Worm (Caenorhabditis elegans): ENCODE results near the gene npr-16.
A peak's percentile ranks its signal among the peaks of the same experiment; 100 is the strongest.

Gene npr-16

DNA sequence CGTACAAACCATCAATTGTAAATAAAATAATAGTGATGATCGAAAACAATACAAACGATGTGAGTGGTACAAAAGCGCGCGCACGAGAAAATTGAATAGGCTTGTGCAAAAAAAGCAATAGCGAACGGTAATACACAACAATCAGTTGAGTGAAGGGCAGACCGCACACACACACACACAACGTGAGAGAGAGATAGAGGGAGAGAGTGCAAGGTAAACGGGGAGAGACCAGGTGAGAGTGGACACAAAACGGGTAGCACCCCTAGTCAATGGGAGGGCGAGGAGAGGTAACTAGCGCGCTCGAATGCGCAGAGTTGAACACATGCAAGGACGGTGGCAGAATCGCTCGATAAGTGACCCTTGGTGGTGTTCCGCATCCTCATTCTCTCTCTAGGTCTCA is 46.4 kb upstream of the npr-16 start (continued):
- no peak for TF ChIP-seq lin-13 (GFP tag; optimal IDR thresholded peaks at IDR 0.05)
- no peak for TF ChIP-seq spr-1 (tag; optimal IDR thresholded peaks at IDR 0.05)
- TF ChIP-seq F10B5.3 (tag; optimal IDR thresholded peaks at IDR 0.05), result peak; percentile 4
- TF ChIP-seq rbr-2 (tag; optimal IDR thresholded peaks at IDR 0.05), result peak; percentile 30
- no peak for TF ChIP-seq lin-38 (GFP tag; IDR thresholded peaks at IDR 0.05)
- no peak for TF ChIP-seq nhr-25 (tag; optimal IDR thresholded peaks at IDR 0.05; ENCODE audit: borderline replicate concordance, insufficient read depth)
- TF ChIP-seq T20F7.1 (GFP tag; optimal IDR thresholded peaks at IDR 0.05), result no peak
- peak; percentile 34 for TF ChIP-seq pqm-1 (tag; optimal IDR thresholded peaks at IDR 0.05)
- no peak for TF ChIP-seq unc-39 (tag; optimal IDR thresholded peaks at IDR 0.05)
- peak; percentile 2 for TF ChIP-seq nhr-102 (tag; optimal IDR thresholded peaks at IDR 0.05)
- TF ChIP-seq dmd-8 (GFP tag; IDR thresholded peaks at IDR 0.05), result no peak
- peak; percentile 87 for TF ChIP-seq nhr-28 (tag; optimal IDR thresholded peaks at IDR 0.05)
- peak; percentile 60 for TF ChIP-seq mxl-3 (GFP tag; optimal IDR thresholded peaks at IDR 0.05)
- TF ChIP-seq hif-1 (tag; optimal IDR thresholded peaks at IDR 0.05), result peak in 1 of 2 experiments; percentile 4
- no peak for TF ChIP-seq Y5F2A.4 (GFP tag; optimal IDR thresholded peaks at IDR 0.05)
- TF ChIP-seq nhr-42 (GFP tag; IDR thresholded peaks at IDR 0.05), result no peak
- no peak for TF ChIP-seq gei-8 (GFP tag; optimal IDR thresholded peaks at IDR 0.05)
- peak; percentile 55 for TF ChIP-seq nhr-6 (tag; optimal IDR thresholded peaks at IDR 0.05)
- TF ChIP-seq Y75B8A.6 (GFP tag; IDR thresholded peaks at IDR 0.05), result no peak
- TF ChIP-seq dpl-1 (GFP tag; optimal IDR thresholded peaks at IDR 0.05), result no peak
- TF ChIP-seq set-16 (GFP tag; IDR thresholded peaks at IDR 0.05), result peak; percentile 53
- TF ChIP-seq ztf-11 (tag; optimal IDR thresholded peaks at IDR 0.05), result no peak
- TF ChIP-seq nhr-10 (tag; optimal IDR thresholded peaks at IDR 0.05), result no peak
- TF ChIP-seq skn-1 (tag; optimal IDR thresholded peaks at IDR 0.05), result no peak
- TF ChIP-seq daf-16 (GFP tag; optimal IDR thresholded peaks at IDR 0.05), result no peak
- peak; percentile 64 for TF ChIP-seq daf-16 (tag; optimal IDR thresholded peaks at IDR 0.05)
- no peak for TF ChIP-seq pha-4 (GFP tag; IDR thresholded peaks at IDR 0.05)
- TF ChIP-seq pha-4 (tag; optimal IDR thresholded peaks at IDR 0.05), result peak; percentile 95
- TF ChIP-seq F37D6.2 (tag; optimal IDR thresholded peaks at IDR 0.05), result no peak

DNA sequence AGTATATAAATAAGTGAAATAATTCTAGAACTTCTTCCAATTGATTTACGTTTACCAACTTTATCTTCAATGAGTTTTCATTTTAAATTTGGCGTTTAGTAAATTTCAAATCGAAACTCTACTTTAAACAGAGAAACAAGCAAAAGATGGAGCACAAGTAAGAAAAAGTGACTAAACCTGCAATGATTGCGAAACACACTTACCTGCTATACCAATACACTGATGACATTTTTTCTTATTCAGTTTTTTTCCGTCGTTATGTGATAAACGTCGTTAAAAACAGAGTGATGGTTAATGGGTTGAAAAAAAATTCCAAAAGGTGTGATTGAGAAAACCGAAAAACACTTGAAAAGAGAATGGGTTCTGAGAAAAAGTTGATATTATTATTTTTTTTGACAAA is 44.8 kb upstream of the npr-16 start:
- TF ChIP-seq daf-16 (GFP tag; optimal IDR thresholded peaks at IDR 0.05) (no peak), daf-16 (tag; optimal IDR thresholded peaks at IDR 0.05) (peak; percentile 27), nhr-28 (tag; optimal IDR thresholded peaks at IDR 0.05) (peak; percentile 35), dpl-1 (GFP tag; optimal IDR thresholded peaks at IDR 0.05) (no peak), pqm-1 (tag; optimal IDR thresholded peaks at IDR 0.05) (peak; percentile 49)

DNA sequence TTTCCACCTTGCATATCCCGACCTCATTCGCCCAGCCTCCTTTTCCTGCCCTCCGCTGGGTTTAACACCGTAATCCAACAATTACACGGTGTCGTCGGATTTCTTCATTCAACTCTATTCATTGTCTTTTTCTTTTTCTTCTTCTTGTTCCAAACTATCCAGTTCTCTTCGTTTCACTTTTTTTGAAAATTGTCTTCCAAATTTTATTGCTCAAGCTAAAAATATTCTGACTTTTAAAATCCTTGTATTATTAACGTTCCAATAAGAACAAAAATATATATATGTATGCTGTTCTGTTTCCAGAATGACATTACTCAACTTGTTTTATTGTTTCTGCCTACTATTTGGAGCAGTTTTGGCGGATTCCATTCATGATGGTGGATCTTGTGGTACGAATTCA is 38.6 kb upstream of the npr-16 start, which contains the start of gene wrt-6:
wrt-6 (plus strand) TSS at position 301 of the 400 bp plus-strand sequence.
- TF ChIP-seq nhr-102 (tag; optimal IDR thresholded peaks at IDR 0.05) (no peak), nhr-111 (GFP tag; optimal IDR thresholded peaks at IDR 0.05) (no peak), arid-1 (GFP tag; conservative IDR thresholded peaks at IDR 0.05) (no peak), mes-2 (tag; optimal IDR thresholded peaks at IDR 0.05; ENCODE audit: poor library complexity, severe bottlenecking) (no peak)

DNA sequence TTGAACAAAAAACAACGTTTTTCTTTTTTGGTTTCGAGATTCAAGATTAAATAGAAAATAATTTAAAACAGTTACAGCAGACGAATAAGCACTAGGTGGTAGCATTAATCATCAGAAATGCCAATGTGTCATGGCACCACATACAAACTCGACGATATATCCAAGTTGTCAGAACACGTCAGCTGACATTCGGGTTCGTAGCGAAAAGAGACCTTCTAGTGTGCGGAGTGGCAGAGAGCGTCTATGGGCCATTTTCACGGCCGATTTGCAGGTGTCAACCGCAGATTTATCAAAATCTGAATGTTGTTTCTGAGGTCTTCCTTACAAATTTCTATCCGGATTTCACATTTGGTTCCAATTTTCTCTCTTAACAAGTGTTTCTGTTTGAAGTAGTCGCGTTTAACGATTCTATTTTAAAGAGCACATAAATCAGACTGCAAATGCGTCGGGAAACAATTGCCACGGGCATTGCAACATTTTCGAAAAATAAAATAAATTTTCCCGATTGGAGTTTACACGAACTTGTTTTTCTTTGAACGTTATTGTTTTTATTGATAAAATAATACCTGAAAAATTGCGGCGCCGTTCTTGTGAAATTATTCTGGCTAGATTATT is 30.4 kb upstream of the npr-16 start:
- TF ChIP-seq unc-62 (GFP tag; optimal IDR thresholded peaks at IDR 0.05 in 1 of 2) (peak in 1 of 2 experiments; percentile 74), unc-62 (tag; optimal IDR thresholded peaks at IDR 0.05) (no peak), ceh-44 (GFP tag; IDR thresholded peaks at IDR 0.05) (no peak)

Data from whole organism, L4 larva.